Fruit fly (Drosophila melanogaster): ENCODE measurements around the gene CG17328.

DNA sequence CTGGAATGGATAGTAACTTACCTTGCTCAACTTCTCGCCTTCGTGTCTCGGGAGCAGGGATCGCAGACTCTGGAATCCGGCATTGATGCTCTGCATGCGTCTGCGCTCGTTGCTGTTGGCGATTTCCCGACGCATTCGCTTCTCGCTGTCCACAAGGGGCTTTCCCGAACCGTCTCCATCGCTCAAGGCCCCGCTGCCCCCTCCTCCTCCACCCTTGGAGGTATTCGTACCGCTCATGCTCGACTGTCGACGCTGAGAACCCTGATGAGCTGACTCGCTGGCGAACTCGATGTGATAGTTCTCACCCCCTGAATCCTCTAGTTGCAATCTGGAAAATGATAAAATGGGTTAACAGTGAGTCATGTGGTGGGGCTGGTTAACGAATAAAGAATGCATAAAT, 20.9 kb upstream of the CG17328 start:
- TF ChIP-seq CG4404 (GFP tag; IDR thresholded peaks at IDR 0.05) (no peak), Lhr (GFP tag; optimal IDR thresholded peaks at IDR 0.05) (no peak), CG13287 (GFP tag; IDR thresholded peaks at IDR 0.05; ENCODE audit: partially characterized antibody) (no peak), CG9727 (GFP tag; optimal IDR thresholded peaks at IDR 0.05) (no peak), fru (optimal IDR thresholded peaks at IDR 0.05) (no peak), Bgb (GFP tag; IDR thresholded peaks at IDR 0.05; ENCODE audit: partially characterized antibody) (no peak), tio (GFP tag; optimal IDR thresholded peaks at IDR 0.05) (no peak), CG2120 (GFP tag; optimal IDR thresholded peaks at IDR 0.05) (no peak), Dad (GFP tag; optimal IDR thresholded peaks at IDR 0.05) (no peak), CG6854 (GFP tag; optimal IDR thresholded peaks at IDR 0.05) (no peak)

Measured in whole organism, embryonic.